Fruit fly (Drosophila melanogaster): Measurements from ENCODE around the gene qua.

The qua gene

dm6 chr2L:17477710-17478109 is 19.3 kb downstream of the qua start, which contains the start of gene cass (continued):
- peak; percentile 84 for TF ChIP-seq hbn (GFP tag; IDR thresholded peaks at IDR 0.05; ENCODE audit: partially characterized antibody)
- TF ChIP-seq tll (GFP tag; optimal IDR thresholded peaks at IDR 0.05): no peak
- TF ChIP-seq nom (GFP tag; optimal IDR thresholded peaks at IDR 0.05): no peak
- TF ChIP-seq mld (GFP tag; IDR thresholded peaks at IDR 0.05; ENCODE audit: partially characterized antibody): peak; percentile 88
- no peak for TF ChIP-seq NK7.1 (GFP tag; optimal IDR thresholded peaks at IDR 0.05)
- TF ChIP-seq lov (optimal IDR thresholded peaks at IDR 0.05): no peak
- no peak for TF ChIP-seq lov (GFP tag; IDR thresholded peaks at IDR 0.05)
- no peak for TF ChIP-seq kni (GFP tag; optimal IDR thresholded peaks at IDR 0.05)
- TF ChIP-seq CG10654 (GFP tag; optimal IDR thresholded peaks at IDR 0.05): no peak
- TF ChIP-seq gt (GFP tag; IDR thresholded peaks at IDR 0.05): no peak
- TF ChIP-seq cato (GFP tag; optimal IDR thresholded peaks at IDR 0.05; ENCODE audit: borderline replicate concordance): no peak
- no peak for TF ChIP-seq cad (GFP tag; optimal IDR thresholded peaks at IDR 0.05)
- TF ChIP-seq CG14710 (tag; optimal IDR thresholded peaks at IDR 0.05): peak; percentile 54
- TF ChIP-seq sens (GFP tag): peak; percentile 76
- no peak for TF ChIP-seq Dip2 (GFP tag; IDR thresholded peaks at IDR 0.05)
- TF ChIP-seq Lhr (GFP tag; optimal IDR thresholded peaks at IDR 0.05): peak; percentile 36
- TF ChIP-seq CG1832 (GFP tag; optimal IDR thresholded peaks at IDR 0.05): no peak
- no peak for TF ChIP-seq fd96Cb (tag; optimal IDR thresholded peaks at IDR 0.05)
- no peak for TF ChIP-seq CG9215 (GFP tag; IDR thresholded peaks at IDR 0.05)
- TF ChIP-seq Abd-B (GFP tag; optimal IDR thresholded peaks at IDR 0.05): no peak
- TF ChIP-seq gro (GFP tag; optimal IDR thresholded peaks at IDR 0.05): peak; percentile 15
- TF ChIP-seq Gug (GFP tag; IDR thresholded peaks at IDR 0.05): no peak
- no peak for TF ChIP-seq Chrac-16 (GFP tag; optimal IDR thresholded peaks at IDR 0.05)
- no peak for TF ChIP-seq mirr (GFP tag; optimal IDR thresholded peaks at IDR 0.05)
- no peak for TF ChIP-seq dimm (GFP tag; IDR thresholded peaks at IDR 0.05)
- peak; percentile 91 for TF ChIP-seq knrl (GFP tag; IDR thresholded peaks at IDR 0.05; ENCODE audit: partially characterized antibody)
- no peak for TF ChIP-seq CG4424 (GFP tag; optimal IDR thresholded peaks at IDR 0.05)
- no peak for TF ChIP-seq btn (GFP tag; optimal IDR thresholded peaks at IDR 0.05)
- TF ChIP-seq CG3847 (GFP tag; IDR thresholded peaks at IDR 0.05): no peak; the same call in 1 of the 2 replicates
- TF ChIP-seq CG10979 (tag; optimal IDR thresholded peaks at IDR 0.05): no peak
- TF ChIP-seq ranshi (GFP tag; IDR thresholded peaks at IDR 0.05): no peak
- TF ChIP-seq HmgD (GFP tag; optimal IDR thresholded peaks at IDR 0.05): peak; percentile 18
- no peak for TF ChIP-seq Tbp (GFP tag; optimal IDR thresholded peaks at IDR 0.05)
- no peak for TF ChIP-seq Dfd (GFP tag; optimal IDR thresholded peaks at IDR 0.05)
- TF ChIP-seq gsb (GFP tag; IDR thresholded peaks at IDR 0.05): no peak
- TF ChIP-seq crc (GFP tag; optimal IDR thresholded peaks at IDR 0.05): no peak
- no peak for TF ChIP-seq lmd (GFP tag; IDR thresholded peaks at IDR 0.05)
- no peak for TF ChIP-seq Nf-YA (GFP tag; IDR thresholded peaks at IDR 0.05)
- TF ChIP-seq gce (GFP tag; IDR thresholded peaks at IDR 0.05): no peak
- TF ChIP-seq h (optimal IDR thresholded peaks at IDR 0.05): no peak
- TF ChIP-seq CG6654 (GFP tag; optimal IDR thresholded peaks at IDR 0.05): no peak
- TF ChIP-seq tin (GFP tag; optimal IDR thresholded peaks at IDR 0.05): no peak
- TF ChIP-seq Dp (GFP tag; optimal IDR thresholded peaks at IDR 0.05): peak; percentile 66
- peak; percentile 32 for TF ChIP-seq CG7271 (tag; optimal IDR thresholded peaks at IDR 0.05)
- TF ChIP-seq pan (optimal IDR thresholded peaks at IDR 0.05): no peak
- no peak for TF ChIP-seq pan (GFP tag; optimal IDR thresholded peaks at IDR 0.05 in 1 of 2, IDR thresholded peaks at IDR 0.05 in 1 of 2)
- peak; percentile 100 for TF ChIP-seq CG10462 (GFP tag; optimal IDR thresholded peaks at IDR 0.05)
- no peak for TF ChIP-seq tgo (GFP tag; IDR thresholded peaks at IDR 0.05)
- no peak for TF ChIP-seq B-H2 (GFP tag; optimal IDR thresholded peaks at IDR 0.05)
- no peak for TF ChIP-seq Antp (GFP tag; optimal IDR thresholded peaks at IDR 0.05)
- TF ChIP-seq CG9797 (GFP tag; optimal IDR thresholded peaks at IDR 0.05): peak; percentile 77
- TF ChIP-seq br (optimal IDR thresholded peaks at IDR 0.05): no peak
- no peak for TF ChIP-seq HLH3B (GFP tag; IDR thresholded peaks at IDR 0.05)
- TF ChIP-seq CG7556 (GFP tag; optimal IDR thresholded peaks at IDR 0.05): no peak
